Worm (Caenorhabditis elegans): Measurements from ENCODE around the gene cima-1.
A peak's percentile ranks its signal among the peaks of the same experiment; 100 is the strongest.

Gene cima-1

DNA sequence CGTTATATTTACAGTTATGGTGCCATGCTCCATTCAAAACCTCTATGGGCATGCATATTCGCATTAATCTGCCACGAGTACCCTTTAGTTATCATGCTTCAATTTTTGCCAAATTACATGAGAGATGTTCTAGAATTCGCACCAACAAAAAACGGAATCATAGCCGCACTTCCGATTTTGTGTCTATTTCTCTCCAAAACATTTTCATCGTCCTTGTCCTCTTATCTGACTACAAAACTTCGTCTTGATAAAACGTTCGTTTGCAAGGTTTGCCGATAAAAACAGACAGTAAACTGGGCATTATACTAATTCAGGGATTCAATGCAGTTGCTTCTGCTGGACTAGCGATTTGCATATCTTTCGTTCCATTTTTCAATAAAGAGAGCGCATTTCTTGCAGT, 1.9 kb downstream of the cima-1 start:
- no peak for TF ChIP-seq T20F7.1 (GFP tag; optimal IDR thresholded peaks at IDR 0.05)
- TF ChIP-seq nhr-28 (tag; optimal IDR thresholded peaks at IDR 0.05), result peak; percentile 73
- peak; percentile 23 for TF ChIP-seq pqm-1 (tag; optimal IDR thresholded peaks at IDR 0.05)
- TF ChIP-seq nhr-11 (tag; optimal IDR thresholded peaks at IDR 0.05), result no peak
- TF ChIP-seq lir-3 (tag; optimal IDR thresholded peaks at IDR 0.05), result no peak

DNA sequence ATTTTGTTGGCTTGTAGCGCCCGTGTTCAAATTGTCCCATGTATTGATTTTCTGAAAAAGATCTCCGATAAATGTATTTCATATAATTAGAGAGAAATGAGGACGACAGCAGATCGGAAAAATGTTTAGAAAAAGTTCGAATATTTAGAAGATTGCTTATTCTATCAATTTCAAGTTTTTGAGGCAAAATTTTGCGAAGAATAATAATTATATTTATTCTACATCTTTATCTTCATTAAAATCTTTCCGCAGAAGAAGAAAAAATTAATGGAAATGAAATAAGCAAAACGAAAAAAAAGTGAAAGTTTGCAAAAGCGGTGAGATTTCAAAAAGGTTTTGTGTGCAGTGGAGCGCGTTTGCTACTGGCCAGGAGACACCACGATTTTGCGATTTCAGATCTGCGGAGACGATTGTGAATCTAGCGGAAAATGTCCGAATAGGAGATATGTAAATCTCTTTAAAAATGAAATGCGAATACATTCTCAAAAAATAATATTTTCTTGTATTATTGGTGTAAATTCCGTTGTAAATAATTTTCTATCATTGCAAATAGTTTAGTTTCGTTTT, 3.0 kb downstream of the cima-1 start, which contains the start of gene nrde-4:
Gene nrde-4, minus strand, starts transcription at position 51 of the 567 bp plus-strand sequence.
- TF ChIP-seq lin-39 (tag; optimal IDR thresholded peaks at IDR 0.05), result no peak
- no peak for TF ChIP-seq T26A8.4 (GFP tag; IDR thresholded peaks at IDR 0.05)
- TF ChIP-seq nhr-6 (tag; optimal IDR thresholded peaks at IDR 0.05), result peak; percentile 86
- no peak for TF ChIP-seq daf-12 (tag; optimal IDR thresholded peaks at IDR 0.05)
- no peak for TF ChIP-seq mxl-2 (GFP tag; conservative IDR thresholded peaks at IDR 0.05)
- TF ChIP-seq T20F7.1 (GFP tag; optimal IDR thresholded peaks at IDR 0.05), result peak; percentile 15
- TF ChIP-seq nhr-25 (tag; optimal IDR thresholded peaks at IDR 0.05; ENCODE audit: borderline replicate concordance, insufficient read depth), result peak; percentile 52
- peak in 1 of 2 experiments; percentile 71 for TF ChIP-seq hif-1 (tag; optimal IDR thresholded peaks at IDR 0.05)
- no peak for TF ChIP-seq nhr-41 (GFP tag; IDR thresholded peaks at IDR 0.05)
- TF ChIP-seq ceh-20 (GFP tag; IDR thresholded peaks at IDR 0.05), result no peak
- peak; percentile 96 for TF ChIP-seq lin-38 (GFP tag; IDR thresholded peaks at IDR 0.05)
- TF ChIP-seq mep-1 (tag; optimal IDR thresholded peaks at IDR 0.05), result peak; percentile 82
- peak; percentile 13 for TF ChIP-seq lin-13 (GFP tag; optimal IDR thresholded peaks at IDR 0.05)
- TF ChIP-seq Y75B8A.6 (GFP tag; IDR thresholded peaks at IDR 0.05), result no peak
- no peak for TF ChIP-seq unc-39 (tag; optimal IDR thresholded peaks at IDR 0.05)
- TF ChIP-seq cey-2 (tag; optimal IDR thresholded peaks at IDR 0.05; ENCODE audit: borderline replicate concordance, insufficient read depth), result no peak
- TF ChIP-seq lir-3 (tag; optimal IDR thresholded peaks at IDR 0.05), result no peak
- no peak for TF ChIP-seq nhr-48 (tag; optimal IDR thresholded peaks at IDR 0.05)
- no peak for TF ChIP-seq daf-8 (GFP tag; IDR thresholded peaks at IDR 0.05)
- TF ChIP-seq F10B5.3 (tag; optimal IDR thresholded peaks at IDR 0.05), result no peak
- TF ChIP-seq spr-3 (GFP tag; optimal IDR thresholded peaks at IDR 0.05), result no peak
- TF ChIP-seq nhr-111 (GFP tag; optimal IDR thresholded peaks at IDR 0.05), result no peak
- no peak for TF ChIP-seq ceh-62 (tag; optimal IDR thresholded peaks at IDR 0.05)
- TF ChIP-seq ceh-82 (tag; optimal IDR thresholded peaks at IDR 0.05), result no peak
- TF ChIP-seq Y48G9A.11 (GFP tag; IDR thresholded peaks at IDR 0.05), result no peak
- peak; percentile 8 for TF ChIP-seq nhr-102 (tag; optimal IDR thresholded peaks at IDR 0.05)
- TF ChIP-seq ctbp-1 (GFP tag; IDR thresholded peaks at IDR 0.05), result no peak
- TF ChIP-seq dve-1 (tag; optimal IDR thresholded peaks at IDR 0.05; ENCODE audit: insufficient read depth), result peak; percentile 46
- TF ChIP-seq fkh-10 (GFP tag; optimal IDR thresholded peaks at IDR 0.05), result no peak
- TF ChIP-seq zfp-2 (tag; optimal IDR thresholded peaks at IDR 0.05), result no peak
- TF ChIP-seq vab-7 (GFP tag; IDR thresholded peaks at IDR 0.05), result no peak
- TF ChIP-seq ZK337.2 (GFP tag; IDR thresholded peaks at IDR 0.05), result no peak
- TF ChIP-seq unc-130 (GFP tag; optimal IDR thresholded peaks at IDR 0.05), result peak; percentile 55
- TF ChIP-seq nhr-77 (tag; optimal IDR thresholded peaks at IDR 0.05), result peak; percentile 86
- no peak for TF ChIP-seq F26F4.8 (GFP tag; conservative IDR thresholded peaks at IDR 0.05)
- TF ChIP-seq F37D6.2 (tag; optimal IDR thresholded peaks at IDR 0.05), result no peak
- no peak for TF ChIP-seq madf-9 (GFP tag; conservative IDR thresholded peaks at IDR 0.05)
- no peak for TF ChIP-seq dmd-8 (GFP tag; IDR thresholded peaks at IDR 0.05)
- no peak for TF ChIP-seq lin-29 (GFP tag; IDR thresholded peaks at IDR 0.05)
- TF ChIP-seq snpc-1.2 (GFP tag; IDR thresholded peaks at IDR 0.05), result no peak
- peak; percentile 51 for TF ChIP-seq rbr-2 (tag; optimal IDR thresholded peaks at IDR 0.05)
- TF ChIP-seq snpc-4 (tag; optimal IDR thresholded peaks at IDR 0.05), result no peak
- no peak for TF ChIP-seq zip-2 (tag; optimal IDR thresholded peaks at IDR 0.05)
- no peak for TF ChIP-seq nhr-237 (tag; optimal IDR thresholded peaks at IDR 0.05)
- TF ChIP-seq gei-8 (GFP tag; optimal IDR thresholded peaks at IDR 0.05), result no peak
- no peak for TF ChIP-seq R02D3.7 (tag; optimal IDR thresholded peaks at IDR 0.05)
- TF ChIP-seq egl-43 (GFP tag; IDR thresholded peaks at IDR 0.05), result no peak

All from whole organism, L4 larva.